Fruit fly (Drosophila melanogaster): ENCODE measurements around the gene CG7214.
A peak's percentile ranks its signal among the peaks of the same experiment; 100 is the strongest.

CG7214 gene

DNA sequence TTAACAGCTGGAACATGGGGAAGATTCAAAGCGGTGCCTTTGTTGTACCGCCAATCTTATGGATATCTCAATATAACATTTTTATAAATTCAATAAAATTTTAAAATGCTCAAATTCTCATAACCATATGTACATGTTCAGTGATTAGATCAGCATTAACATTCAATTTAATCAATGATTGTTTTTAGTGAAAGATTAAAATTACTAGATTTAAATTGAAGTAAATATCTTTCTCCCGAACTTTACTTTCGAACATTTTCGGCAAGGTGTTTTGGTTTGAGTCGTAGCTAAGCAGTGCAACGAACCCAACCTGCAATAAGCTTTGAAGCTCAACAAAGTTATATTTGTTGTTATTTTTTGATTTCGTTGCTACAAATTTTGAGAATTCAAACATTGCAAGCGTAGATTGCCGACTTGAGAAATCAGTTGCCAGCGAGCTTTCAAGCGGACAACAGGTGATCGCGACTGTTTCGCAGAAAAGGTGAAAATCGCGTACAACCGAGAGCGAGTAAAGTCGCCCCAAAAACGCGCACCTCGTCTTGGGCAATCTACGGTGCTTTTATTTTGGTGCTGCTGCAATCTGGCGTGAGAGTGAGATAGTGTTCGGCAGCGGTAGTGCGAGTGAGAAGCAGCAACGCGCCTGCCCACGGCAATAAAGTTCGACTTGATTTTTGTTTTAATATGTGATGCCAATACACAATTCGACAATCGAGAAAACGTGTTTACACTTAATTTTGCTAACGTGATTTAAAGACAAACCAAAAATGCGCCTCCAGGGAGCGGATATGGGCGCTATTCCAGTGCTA lies 42.1 kb downstream of the CG7214 start, which contains the start of gene Tep3 (continued):
- TF ChIP-seq ab (GFP tag; optimal IDR thresholded peaks at IDR 0.05) (no peak), chm (GFP tag; IDR thresholded peaks at IDR 0.05) (no peak), Hr39 (optimal IDR thresholded peaks at IDR 0.05) (no peak), Hand (GFP tag; optimal IDR thresholded peaks at IDR 0.05) (no peak), CG14441 (GFP tag; IDR thresholded peaks at IDR 0.05) (no peak), CG8290 (GFP tag; optimal IDR thresholded peaks at IDR 0.05) (no peak), CG8290 (tag; optimal IDR thresholded peaks at IDR 0.05) (peak in 1 of 2 experiments; percentile 55), bowl (GFP tag; IDR thresholded peaks at IDR 0.05) (no peak), pfk (GFP tag; optimal IDR thresholded peaks at IDR 0.05) (no peak), Xbp1 (GFP tag; optimal IDR thresholded peaks at IDR 0.05) (peak; percentile 28), Adf1 (GFP tag; IDR thresholded peaks at IDR 0.05) (no peak), CG10366 (GFP tag; IDR thresholded peaks at IDR 0.05) (0 out of 2 replicates have a peak, but pooled peaks have one; percentile 15), vfl (GFP tag; optimal IDR thresholded peaks at IDR 0.05) (no peak), CG12071 (GFP tag; optimal IDR thresholded peaks at IDR 0.05) (no peak), CG3281 (GFP tag; optimal IDR thresholded peaks at IDR 0.05) (no peak), Trl (optimal IDR thresholded peaks at IDR 0.05) (no peak), Trl (GFP tag; optimal IDR thresholded peaks at IDR 0.05) (peak; percentile 2), Myb (GFP tag; optimal IDR thresholded peaks at IDR 0.05) (peak; percentile 53), tx (GFP tag; optimal IDR thresholded peaks at IDR 0.05) (no peak), Drgx (GFP tag; IDR thresholded peaks at IDR 0.05) (no peak), Fer2 (tag; optimal IDR thresholded peaks at IDR 0.05) (no peak), CG8281 (tag; optimal IDR thresholded peaks at IDR 0.05) (peak; percentile 54), CG13894 (tag; optimal IDR thresholded peaks at IDR 0.05) (peak; percentile 57), CG11398 (GFP tag; optimal IDR thresholded peaks at IDR 0.05) (no peak), CG2889 (GFP tag; IDR thresholded peaks at IDR 0.05) (no peak), CG17912 (GFP tag; optimal IDR thresholded peaks at IDR 0.05) (no peak), scrt (GFP tag; optimal IDR thresholded peaks at IDR 0.05) (no peak), CG12744 (GFP tag; optimal IDR thresholded peaks at IDR 0.05) (no peak), nerfin-2 (GFP tag; IDR thresholded peaks at IDR 0.05; ENCODE audit: partially characterized antibody) (no peak), sr (GFP tag; IDR thresholded peaks at IDR 0.05) (peak; percentile 71), Poxn (GFP tag; IDR thresholded peaks at IDR 0.05) (no peak), salm (tag; optimal IDR thresholded peaks at IDR 0.05) (no peak), insv (GFP tag; optimal IDR thresholded peaks at IDR 0.05) (no peak), zfh1 (GFP tag; IDR thresholded peaks at IDR 0.05) (no peak), ewg (GFP tag; optimal IDR thresholded peaks at IDR 0.05) (no peak), CG34376 (GFP tag; optimal IDR thresholded peaks at IDR 0.05) (no peak), NFAT (GFP tag; IDR thresholded peaks at IDR 0.05) (no peak), cg (GFP tag; optimal IDR thresholded peaks at IDR 0.05) (no peak), CG6175 (GFP tag; IDR thresholded peaks at IDR 0.05) (no peak), CG18262 (tag; optimal IDR thresholded peaks at IDR 0.05) (no peak), CG7372 (GFP tag; IDR thresholded peaks at IDR 0.05) (no peak), gcm (GFP tag; optimal IDR thresholded peaks at IDR 0.05) (no peak), stwl (tag; optimal IDR thresholded peaks at IDR 0.05) (peak; percentile 0), caup (GFP tag; optimal IDR thresholded peaks at IDR 0.05; ENCODE audit: severe bottlenecking) (peak; percentile 15), Atf6 (GFP tag; IDR thresholded peaks at IDR 0.05) (no peak), CG15696 (tag; optimal IDR thresholded peaks at IDR 0.05) (no peak), mld (GFP tag; IDR thresholded peaks at IDR 0.05; ENCODE audit: partially characterized antibody) (no peak), Opbp (GFP tag; IDR thresholded peaks at IDR 0.05; ENCODE audit: partially characterized antibody) (no peak), dan (GFP tag; IDR thresholded peaks at IDR 0.05) (no peak), inv (GFP tag; IDR thresholded peaks at IDR 0.05; ENCODE audit: partially characterized antibody) (no peak), sens-2 (GFP tag; IDR thresholded peaks at IDR 0.05) (no peak)

Measured in whole organism, embryonic.